Comparison of ENCODE assay signal across 2 worm cellular contexts in genomic region chrV:11844828-11845227, ce11.
A peak's percentile ranks its signal among the peaks of the same experiment; 100 is the strongest.
TF ChIP-seq lines count a peak whose summit lies in the region.

No protein-coding gene starts in this region.

TF ChIP-seq in whole organism, late embryonic, 69 proteins besides CTCF, POLR2A, EP300 and RAD21 (continued from another document):
- no peak for TF ChIP-seq pat-9 (tag; optimal IDR thresholded peaks at IDR 0.05; lab: Kevin White, UChicago)
- no peak for TF ChIP-seq ceh-19 (GFP tag; optimal IDR thresholded peaks at IDR 0.05; lab: Kevin White, UChicago)
- TF ChIP-seq ceh-2 (tag; optimal IDR thresholded peaks at IDR 0.05; lab: Kevin White, UChicago), result peak; percentile 65
- no peak for TF ChIP-seq ceh-45 (GFP tag; IDR thresholded peaks at IDR 0.05; lab: Robert Waterston, UW)
- peak; percentile 58 for TF ChIP-seq ceh-34 (tag; optimal IDR thresholded peaks at IDR 0.05; lab: Kevin White, UChicago)
- peak; percentile 54 for TF ChIP-seq ceh-31 (tag; optimal IDR thresholded peaks at IDR 0.05; lab: Kevin White, UChicago)
- TF ChIP-seq unc-86 (tag; optimal IDR thresholded peaks at IDR 0.05; lab: Kevin White, UChicago), result no peak
- TF ChIP-seq ttx-3 (tag; optimal IDR thresholded peaks at IDR 0.05; lab: Kevin White, UChicago), result no peak
- no peak for TF ChIP-seq ceh-6 (GFP tag; optimal IDR thresholded peaks at IDR 0.05; lab: Kevin White, UChicago)
- peak; percentile 13 for TF ChIP-seq nhr-232 (tag; optimal IDR thresholded peaks at IDR 0.05; lab: Kevin White, UChicago)
- no peak for TF ChIP-seq sox-2 (GFP tag; IDR thresholded peaks at IDR 0.05; lab: Robert Waterston, UW)
- TF ChIP-seq eyg-1 (tag; optimal IDR thresholded peaks at IDR 0.05; lab: Kevin White, UChicago), result peak; percentile 40
- no peak for TF ChIP-seq C38D4.7 (GFP tag; optimal IDR thresholded peaks at IDR 0.05; lab: Kevin White, UChicago)
- TF ChIP-seq nfya-1 (tag; optimal IDR thresholded peaks at IDR 0.05; lab: Kevin White, UChicago), result peak; percentile 41
- no peak for TF ChIP-seq F13H6.1 (tag; optimal IDR thresholded peaks at IDR 0.05; lab: Kevin White, UChicago)
- TF ChIP-seq dve-1 (tag; optimal IDR thresholded peaks at IDR 0.05; lab: Kevin White, UChicago), result peak; percentile 30
- no peak for TF ChIP-seq Y22D7AL.16 (tag; optimal IDR thresholded peaks at IDR 0.05; lab: Kevin White, UChicago)
- peak; percentile 5 for TF ChIP-seq pqm-1 (tag; optimal IDR thresholded peaks at IDR 0.05; lab: Kevin White, UChicago)
- no peak for TF ChIP-seq elt-2 (tag; optimal IDR thresholded peaks at IDR 0.05; lab: Kevin White, UChicago)
- TF ChIP-seq C08G9.2 (tag; optimal IDR thresholded peaks at IDR 0.05; lab: Kevin White, UChicago), result no peak
- peak; percentile 66 for TF ChIP-seq tbx-2 (tag; optimal IDR thresholded peaks at IDR 0.05; lab: Kevin White, UChicago)
- no peak for TF ChIP-seq hlh-15 (tag; optimal IDR thresholded peaks at IDR 0.05; lab: Kevin White, UChicago)
- TF ChIP-seq odd-2 (tag; optimal IDR thresholded peaks at IDR 0.05; lab: Kevin White, UChicago), result no peak
- no peak for TF ChIP-seq hlh-30 (tag; optimal IDR thresholded peaks at IDR 0.05; lab: Kevin White, UChicago; ENCODE audit: insufficient read depth)
- TF ChIP-seq npax-4 (tag; optimal IDR thresholded peaks at IDR 0.05; lab: Kevin White, UChicago), result no peak
- TF ChIP-seq pag-3 (tag; optimal IDR thresholded peaks at IDR 0.05; lab: Kevin White, UChicago; ENCODE audit: borderline replicate concordance), result no peak
- TF ChIP-seq ceh-9 (tag; optimal IDR thresholded peaks at IDR 0.05; lab: Kevin White, UChicago), result no peak
- no peak for TF ChIP-seq K02D7.2 (tag; optimal IDR thresholded peaks at IDR 0.05; lab: Kevin White, UChicago)
- TF ChIP-seq lim-6 (tag; optimal IDR thresholded peaks at IDR 0.05; lab: Kevin White, UChicago), result no peak
- TF ChIP-seq ztf-16 (tag; optimal IDR thresholded peaks at IDR 0.05; lab: Kevin White, UChicago), result peak; percentile 59
- TF ChIP-seq pros-1 (tag; optimal IDR thresholded peaks at IDR 0.05; lab: Kevin White, UChicago), result no peak
- TF ChIP-seq unc-3 (GFP tag; conservative IDR thresholded peaks at IDR 0.05; lab: Robert Waterston, UW), result no peak
- peak; percentile 3 for TF ChIP-seq unc-3 (tag; optimal IDR thresholded peaks at IDR 0.05; lab: Kevin White, UChicago)
- no peak for TF ChIP-seq tbx-7 (tag; optimal IDR thresholded peaks at IDR 0.05; lab: Kevin White, UChicago)
- TF ChIP-seq lin-11 (tag; optimal IDR thresholded peaks at IDR 0.05; lab: Kevin White, UChicago), result no peak
- TF ChIP-seq elt-4 (tag; optimal IDR thresholded peaks at IDR 0.05; lab: Kevin White, UChicago), result no peak
- no peak for TF ChIP-seq hlh-6 (tag; optimal IDR thresholded peaks at IDR 0.05; lab: Kevin White, UChicago)
- no peak for TF ChIP-seq ceh-48 (tag; optimal IDR thresholded peaks at IDR 0.05; lab: Kevin White, UChicago)
- no peak for TF ChIP-seq fax-1 (tag; optimal IDR thresholded peaks at IDR 0.05; lab: Kevin White, UChicago)
- no peak for TF ChIP-seq madf-2 (tag; optimal IDR thresholded peaks at IDR 0.05; lab: Kevin White, UChicago)
- TF ChIP-seq sox-4 (tag; optimal IDR thresholded peaks at IDR 0.05; lab: Kevin White, UChicago), result no peak
- no peak for TF ChIP-seq mec-3 (tag; optimal IDR thresholded peaks at IDR 0.05; lab: Kevin White, UChicago; ENCODE audit: borderline replicate concordance)

TF ChIP-seq in whole organism, mixed stage, embryonic, 35 proteins besides CTCF, POLR2A, EP300 and RAD21 (continued from another document):
- TF ChIP-seq cnd-1 (tag; optimal IDR thresholded peaks at IDR 0.05; lab: Kevin White, UChicago) (peak; percentile 84), drap-1 (GFP tag; optimal IDR thresholded peaks at IDR 0.05; lab: Kevin White, UChicago) (no peak), mab-5 (tag; optimal IDR thresholded peaks at IDR 0.05; lab: Kevin White, UChicago) (no peak)
TF ChIP-seq in whole organism, mixed stage, embryonic: peak in this region for 11.
